Worm (Caenorhabditis elegans): ENCODE data around the gene T20D4.19.

T20D4.19 gene

DNA sequence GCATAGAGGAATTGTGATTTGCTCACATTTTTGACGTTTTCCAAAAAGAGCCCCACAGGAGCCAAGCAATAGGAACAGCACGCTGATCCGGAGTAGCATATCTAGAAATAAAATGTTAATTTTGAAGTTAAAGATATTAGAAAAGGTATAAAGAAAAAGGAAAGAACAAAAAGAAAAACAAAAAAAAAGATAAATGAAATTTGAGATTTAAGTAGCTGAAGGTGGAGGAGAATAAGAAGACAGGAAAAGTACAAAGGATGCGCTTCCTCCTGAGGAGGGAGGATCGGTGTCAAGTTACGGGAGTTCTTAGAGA, 13.3 kb upstream of the T20D4.19 start, which contains the start of gene cfz-2:
Gene cfz-2 (minus strand): TSS at position 101 of the 313 bp plus-strand sequence.
- TF ChIP-seq ZK546.5 (tag; optimal IDR thresholded peaks at IDR 0.05) (no peak), dmd-4 (tag; optimal IDR thresholded peaks at IDR 0.05) (no peak), nhr-12 (tag; optimal IDR thresholded peaks at IDR 0.05) (no peak), lin-11 (tag; optimal IDR thresholded peaks at IDR 0.05) (no peak), peb-1 (tag; optimal IDR thresholded peaks at IDR 0.05) (no peak), F13H6.1 (tag; optimal IDR thresholded peaks at IDR 0.05) (peak; percentile 29), crh-2 (tag; optimal IDR thresholded peaks at IDR 0.05) (no peak)

- TF ChIP-seq gmeb-1 (tag; optimal IDR thresholded peaks at IDR 0.05) (no peak), ztf-11 (tag; optimal IDR thresholded peaks at IDR 0.05) (no peak), nhr-6 (tag; optimal IDR thresholded peaks at IDR 0.05) (no peak), elt-1 (tag; optimal IDR thresholded peaks at IDR 0.05) (no peak), ama-1 (optimal IDR thresholded peaks at IDR 0.05) (no peak), nhr-11 (tag; optimal IDR thresholded peaks at IDR 0.05) (no peak), alr-1 (tag; optimal IDR thresholded peaks at IDR 0.05) (no peak), blmp-1 (tag; optimal IDR thresholded peaks at IDR 0.05; ENCODE audit: insufficient read depth) (no peak), ztf-4 (tag; optimal IDR thresholded peaks at IDR 0.05) (no peak), nhr-12 (tag; optimal IDR thresholded peaks at IDR 0.05) (no peak), elt-3 (tag; optimal IDR thresholded peaks at IDR 0.05) (no peak), nhr-23 (tag; optimal IDR thresholded peaks at IDR 0.05) (no peak), Y55F3AM.14 (GFP tag; optimal IDR thresholded peaks at IDR 0.05) (no peak)
Observed at ce11 chrV:3442609-3443008, 11.2 kb upstream of the T20D4.19 start.

- no peak for TF ChIP-seq snpc-4 (tag; optimal IDR thresholded peaks at IDR 0.05)
- no peak for TF ChIP-seq lin-11 (tag; optimal IDR thresholded peaks at IDR 0.05)
- no peak for TF ChIP-seq sem-4 (tag; optimal IDR thresholded peaks at IDR 0.05)
- TF ChIP-seq alr-1 (tag; optimal IDR thresholded peaks at IDR 0.05), result no peak
- TF ChIP-seq egl-27 (tag; optimal IDR thresholded peaks at IDR 0.05), result no peak
- TF ChIP-seq C34F6.9 (tag; optimal IDR thresholded peaks at IDR 0.05), result no peak
- TF ChIP-seq sma-9 (GFP tag; optimal IDR thresholded peaks at IDR 0.05), result no peak
- TF ChIP-seq sma-9 (tag; optimal IDR thresholded peaks at IDR 0.05), result no peak
- TF ChIP-seq ceh-16 (tag; optimal IDR thresholded peaks at IDR 0.05), result no peak
- no peak for TF ChIP-seq peb-1 (tag; optimal IDR thresholded peaks at IDR 0.05)
- no peak for TF ChIP-seq ama-1 (optimal IDR thresholded peaks at IDR 0.05)
- no peak for TF ChIP-seq mdl-1 (tag; optimal IDR thresholded peaks at IDR 0.05)
- no peak for TF ChIP-seq nhr-11 (tag; optimal IDR thresholded peaks at IDR 0.05)
- no peak for TF ChIP-seq nhr-237 (tag; optimal IDR thresholded peaks at IDR 0.05)
- no peak for TF ChIP-seq ztf-4 (tag; optimal IDR thresholded peaks at IDR 0.05)
- TF ChIP-seq ztf-1 (GFP tag; conservative IDR thresholded peaks at IDR 0.05), result no peak
- TF ChIP-seq nhr-21 (tag; optimal IDR thresholded peaks at IDR 0.05), result no peak
Observed at ce11 chrV:3428697-3429096, 2.7 kb downstream of the T20D4.19 start, which contains the start of gene srab-20. srab-20 (plus strand) TSS chrV:3428997.

DNA sequence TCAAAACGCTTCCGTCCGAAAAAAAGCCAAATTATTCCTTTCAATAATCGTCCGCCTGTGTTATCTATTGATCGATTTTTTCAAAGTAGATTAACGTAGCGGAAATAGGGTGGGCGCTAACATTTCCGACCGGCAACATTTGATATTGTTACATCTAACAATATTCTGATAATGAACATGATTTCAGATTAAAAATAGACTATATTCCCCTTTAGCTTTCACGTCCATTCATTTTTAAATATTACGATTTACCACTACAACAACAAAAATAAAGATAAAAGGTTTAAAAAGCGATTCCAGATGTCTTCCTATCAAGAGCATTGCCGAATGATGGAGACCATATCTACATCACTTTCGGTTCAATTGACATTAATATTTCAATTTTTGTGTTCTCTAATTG, 5.4 kb downstream of the T20D4.19 start, which contains the start of gene srab-22:
Gene srab-22 (plus strand): TSS at position 301 of the 400 bp plus-strand sequence.
- no peak for TF ChIP-seq nhr-6 (tag; optimal IDR thresholded peaks at IDR 0.05)
- no peak for TF ChIP-seq sma-9 (GFP tag; optimal IDR thresholded peaks at IDR 0.05)
- no peak for TF ChIP-seq sma-9 (tag; optimal IDR thresholded peaks at IDR 0.05)
- no peak for TF ChIP-seq elt-3 (tag; optimal IDR thresholded peaks at IDR 0.05)
- TF ChIP-seq sma-3 (GFP tag; optimal IDR thresholded peaks at IDR 0.05), result no peak
- TF ChIP-seq sem-4 (tag; optimal IDR thresholded peaks at IDR 0.05), result no peak
- no peak for TF ChIP-seq ama-1 (optimal IDR thresholded peaks at IDR 0.05)
- no peak for TF ChIP-seq crh-2 (tag; optimal IDR thresholded peaks at IDR 0.05)
- no peak for TF ChIP-seq Y55F3AM.14 (GFP tag; optimal IDR thresholded peaks at IDR 0.05)
- TF ChIP-seq R02D3.7 (tag; optimal IDR thresholded peaks at IDR 0.05), result no peak
- no peak for TF ChIP-seq mbf-1 (tag; optimal IDR thresholded peaks at IDR 0.05)
- TF ChIP-seq skn-1 (tag; optimal IDR thresholded peaks at IDR 0.05), result no peak
- no peak for TF ChIP-seq lsy-2 (tag; optimal IDR thresholded peaks at IDR 0.05)
- no peak for TF ChIP-seq nhr-129 (tag; optimal IDR thresholded peaks at IDR 0.05)
- no peak for TF ChIP-seq ceh-82 (tag; optimal IDR thresholded peaks at IDR 0.05)
- no peak for TF ChIP-seq zag-1 (tag; optimal IDR thresholded peaks at IDR 0.05)
